ENCODE assay signal across 1 fruit fly cellular context in the genomic region with DNA sequence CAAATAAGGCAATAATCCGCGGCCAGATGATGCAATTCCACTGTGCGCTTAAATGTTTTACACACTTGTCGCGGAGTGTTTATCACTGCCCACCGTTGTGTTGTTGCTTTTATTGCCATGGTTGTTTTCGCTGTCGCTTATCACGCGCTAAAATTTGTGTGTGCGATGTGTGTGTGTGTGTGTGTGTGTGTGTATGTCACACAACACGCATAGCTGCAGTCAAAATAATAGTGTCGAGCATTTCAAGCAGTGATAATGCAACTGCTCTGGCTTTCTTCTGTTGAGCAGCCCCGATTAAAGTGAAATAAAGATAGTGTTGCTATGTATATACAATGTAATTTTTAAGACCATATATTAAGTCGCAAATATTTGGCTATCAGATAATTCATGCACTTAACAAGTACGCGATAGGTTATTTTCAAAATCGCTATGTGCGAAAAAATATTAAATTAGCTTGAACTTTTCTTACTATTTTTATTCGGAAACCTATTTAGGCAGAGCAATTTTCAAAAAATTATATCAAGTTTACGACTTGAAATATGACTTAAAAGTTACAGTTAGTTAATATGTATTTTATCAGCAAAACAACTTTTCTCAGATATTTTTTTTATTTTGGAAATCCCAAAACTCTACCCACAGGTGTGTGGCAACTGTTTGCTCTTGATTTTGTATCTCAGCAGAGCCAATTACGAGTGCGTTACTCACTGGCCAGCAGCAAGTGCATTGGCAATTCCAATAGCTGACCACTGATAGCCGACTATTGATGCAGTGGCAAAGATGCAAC.
TF ChIP-seq lines count a peak whose summit lies in the region.

No protein-coding gene starts in this region.

TF ChIP-seq in whole organism, embryonic, 481 proteins besides CTCF, POLR2A, EP300 and RAD21 (continued from another document):
- TF ChIP-seq chm (GFP tag; IDR thresholded peaks at IDR 0.05; lab: Robert Waterston, UW) (no peak), CG2202 (tag; optimal IDR thresholded peaks at IDR 0.05; lab: Kevin White, UChicago) (no peak), Hr3 (GFP tag; optimal IDR thresholded peaks at IDR 0.05; lab: Kevin White, UChicago) (no peak), CG12659 (GFP tag; optimal IDR thresholded peaks at IDR 0.05; lab: Kevin White, UChicago) (peak; percentile 60), Bdp1 (GFP tag; optimal IDR thresholded peaks at IDR 0.05; lab: Kevin White, UChicago) (no peak), sens (GFP tag; lab: Kevin White, UChicago) (peak; percentile 90), CG12391 (tag; optimal IDR thresholded peaks at IDR 0.05; lab: Kevin White, UChicago) (peak; percentile 2), CG7556 (GFP tag; optimal IDR thresholded peaks at IDR 0.05; lab: Kevin White, UChicago) (peak; percentile 58), mirr (GFP tag; optimal IDR thresholded peaks at IDR 0.05; lab: Kevin White, UChicago) (peak; percentile 55)
TF ChIP-seq in whole organism, embryonic: peak in this region for 131.
